Fruit fly (Drosophila melanogaster) whole organism, embryonic: Measurements from ENCODE around the gene CG32983.
A peak's percentile ranks its signal among the peaks of the same experiment; 100 is the strongest.

Experiments
- Awh ChIP-seq: fragments of 200-800 bp; sonication (Bioruptor generic); IDR thresholded peaks from 2 replicates; pipeline ENCODE4, ENCODE4 v1.3.6; 2022; ENCODE audit warnings: missing biosample characterization, missing genetic modification characterization
- BtbVII ChIP-seq: fragments of 200-800 bp; sonication (Bioruptor generic); optimal IDR thresholded peaks from 3 replicates; lab custom pipeline; 2017; ENCODE audit warnings: missing biosample characterization, mild to moderate bottlenecking, missing genetic modification characterization
- CG10366 ChIP-seq: fragments of 200-800 bp; sonication (Bioruptor generic); IDR thresholded peaks from 2 replicates; pipeline ENCODE4 v1.3.6; 2022; ENCODE audit warnings: missing biosample characterization, missing genetic modification characterization
- CG11504 ChIP-seq: fragments of 200-800 bp; sonication (Bioruptor generic); optimal IDR thresholded peaks from 3 replicates; lab custom pipeline; 2019; ENCODE audit warnings: missing biosample characterization, mild to moderate bottlenecking, missing genetic modification characterization, moderate library complexity
- CG11696 ChIP-seq: fragments of 200-800 bp; sonication (Bioruptor generic); IDR thresholded peaks from 2 replicates; pipeline ENCODE4 v1.3.6; 2022; ENCODE audit warnings: missing biosample characterization, missing genetic modification characterization
- CG11723 ChIP-seq: fragments of 200-800 bp; sonication (Bioruptor generic); optimal IDR thresholded peaks from 2 replicates; lab custom pipeline; 2017; ENCODE audit warnings: missing biosample characterization, mild to moderate bottlenecking, missing genetic modification characterization
- CG12391 ChIP-seq: fragments of 200-800 bp; sonication (Bioruptor generic); optimal IDR thresholded peaks from 3 replicates; lab custom pipeline; 2018; ENCODE audit warnings: missing biosample characterization, mild to moderate bottlenecking, missing genetic modification characterization, moderate library complexity
- CG12942 ChIP-seq: fragments of 200-800 bp; sonication (Bioruptor generic); optimal IDR thresholded peaks from 3 replicates; lab custom pipeline; 2016; ENCODE audit warnings: missing biosample characterization, missing genetic modification characterization
- CG13424 ChIP-seq: fragments of 200-800 bp; sonication (Bioruptor generic); optimal IDR thresholded peaks from 2 replicates; lab custom pipeline; 2019; ENCODE audit warnings: missing biosample characterization, mild to moderate bottlenecking, missing genetic modification characterization, moderate library complexity
- CG13894 ChIP-seq: fragments of 200-800 bp; sonication (Bioruptor generic); optimal IDR thresholded peaks from 3 replicates; lab custom pipeline; 2018; ENCODE audit warnings: missing biosample characterization, mild to moderate bottlenecking, missing genetic modification characterization, moderate library complexity
- CG1603 ChIP-seq: fragments of 200-800 bp; sonication (Bioruptor generic); optimal IDR thresholded peaks from 2 replicates; lab custom pipeline; 2019; ENCODE audit warnings: missing biosample characterization, mild to moderate bottlenecking, missing genetic modification characterization, moderate library complexity
- CG2120 ChIP-seq: fragments of 200-800 bp; sonication (Bioruptor generic); optimal IDR thresholded peaks from 3 replicates; lab custom pipeline; 2016; ENCODE audit warnings: missing biosample characterization, missing genetic modification characterization
- CG3065 ChIP-seq: fragments of 200-800 bp; sonication (Bioruptor generic); optimal IDR thresholded peaks from 2 replicates; lab custom pipeline; 2016; ENCODE audit warnings: missing biosample characterization, missing genetic modification characterization
- CG31224 ChIP-seq: fragments of 200-800 bp; sonication (Bioruptor generic); IDR thresholded peaks from 2 replicates; pipeline ENCODE4 v1.3.6; 2022; ENCODE audit warnings: missing biosample characterization, missing genetic modification characterization
- CG3281 ChIP-seq: fragments of 200-800 bp; sonication (Bioruptor generic); optimal IDR thresholded peaks from 3 replicates; lab custom pipeline; 2017; ENCODE audit warnings: missing biosample characterization, mild to moderate bottlenecking, missing genetic modification characterization
- CG34422 ChIP-seq: fragments of 200-800 bp; sonication (Bioruptor generic); IDR thresholded peaks from 3 replicates; pipeline ENCODE4 v1.3.6; 2022; ENCODE audit warnings: missing biosample characterization, missing genetic modification characterization
- CG6689 ChIP-seq: fragments of 200-800 bp; sonication (Bioruptor generic); IDR thresholded peaks from 2 replicates; pipeline ENCODE4 v1.3.6; 2022; ENCODE audit warnings: missing biosample characterization, missing genetic modification characterization
- CG8924 ChIP-seq: fragments of 200-800 bp; optimal IDR thresholded peaks from 3 replicates; lab custom pipeline; 2019; ENCODE audit warnings: missing biosample characterization, mild to moderate bottlenecking, missing genetic modification characterization, moderate library complexity
- CG9437 ChIP-seq: fragments of 200-800 bp; sonication (Bioruptor generic); optimal IDR thresholded peaks from 2 replicates; lab custom pipeline; 2018; ENCODE audit warnings: missing biosample characterization, mild to moderate bottlenecking, missing genetic modification characterization
- CG9817 ChIP-seq: fragments of 200-800 bp; sonication (Bioruptor generic); optimal IDR thresholded peaks from 2 replicates; lab custom pipeline; 2018; ENCODE audit warnings: missing biosample characterization, mild to moderate bottlenecking, missing genetic modification characterization, moderate library complexity
- Chrac-16 ChIP-seq: fragments of 200-800 bp; sonication (Bioruptor generic); optimal IDR thresholded peaks from 3 replicates; lab custom pipeline; 2016; ENCODE audit warnings: missing biosample characterization, missing genetic modification characterization
- Dll ChIP-seq: fragments of 200-800 bp; sonication (Bioruptor generic); IDR thresholded peaks from 4 replicates; pipeline ENCODE4 v1.3.6; 2022; ENCODE audit warnings: missing biosample characterization, missing genetic modification characterization; ENCODE audit not compliant: partially characterized antibody
- Doc2 ChIP-seq: fragments of 200-800 bp; sonication (Bioruptor generic); IDR thresholded peaks from 2 replicates; pipeline ENCODE4 v1.3.6; 2022; ENCODE audit warnings: missing biosample characterization, missing genetic modification characterization
- Dp ChIP-seq: fragments of 200-800 bp; sonication (Bioruptor generic); optimal IDR thresholded peaks from 2 replicates; lab custom pipeline; 2018; ENCODE audit warnings: missing biosample characterization, mild to moderate bottlenecking, missing genetic modification characterization, moderate library complexity
- Lpt ChIP-seq: fragments of >200 bp; optimal IDR thresholded peaks from 2 replicates; lab custom pipeline; 2018; ENCODE audit warnings: missing biosample characterization, missing genetic modification characterization
- Pdp1 ChIP-seq, 2 experiments: fragments of 200-800 bp; sonication (Bioruptor generic); optimal IDR thresholded peaks; 3 replicates each; lab custom pipeline; 2016; ENCODE audit warnings: missing biosample characterization in 2 of 2, missing genetic modification characterization in 2 of 2, mild to moderate bottlenecking in 1 of 2, moderate library complexity in 1 of 2
- Poxn ChIP-seq: fragments of 200-800 bp; sonication (Bioruptor generic); IDR thresholded peaks from 2 replicates; pipeline ENCODE4 v1.3.6; 2022; ENCODE audit warnings: missing biosample characterization, missing genetic modification characterization
- Rfx ChIP-seq: fragments of 200-800 bp; sonication (Bioruptor generic); IDR thresholded peaks from 2 replicates; pipeline ENCODE4 v1.3.6; 2022; ENCODE audit warnings: missing biosample characterization, missing genetic modification characterization
- Xrp1 ChIP-seq: fragments of 200-800 bp; sonication (Bioruptor generic); IDR thresholded peaks from 2 replicates; pipeline ENCODE4 v1.3.6; 2022; ENCODE audit warnings: missing biosample characterization, missing genetic modification characterization
- abd-A ChIP-seq: fragments of 200-800 bp; sonication (Bioruptor generic); optimal IDR thresholded peaks from 3 replicates; lab custom pipeline; 2019; ENCODE audit warnings: missing biosample characterization, mild to moderate bottlenecking, missing genetic modification characterization, moderate library complexity
- bbx ChIP-seq: fragments of 200-800 bp; sonication (Bioruptor generic); IDR thresholded peaks from 2 replicates; pipeline ENCODE4 v1.3.6; 2022; ENCODE audit warnings: missing biosample characterization, missing genetic modification characterization; ENCODE audit not compliant: partially characterized antibody
- chif ChIP-seq, 2 experiments: fragments of 200-800 bp; sonication (Bioruptor generic); optimal IDR thresholded peaks; 3 replicates each; lab custom pipeline; 2016; ENCODE audit warnings: missing biosample characterization in 2 of 2, missing genetic modification characterization in 2 of 2
- chn ChIP-seq: fragments of 200-800 bp; sonication (Bioruptor generic); optimal IDR thresholded peaks from 2 replicates; lab custom pipeline; 2016; ENCODE audit warnings: missing biosample characterization, missing genetic modification characterization
- ci ChIP-seq: fragments of 200-800 bp; sonication (Bioruptor generic); IDR thresholded peaks from 3 replicates; pipeline ENCODE4 v1.3.6; 2022; ENCODE audit warnings: missing biosample characterization, missing genetic modification characterization
- cwo ChIP-seq: fragments of 200-800 bp; sonication (Bioruptor generic); optimal IDR thresholded peaks from 3 replicates; lab custom pipeline; 2017; ENCODE audit warnings: missing biosample characterization, missing genetic modification characterization, mild to moderate bottlenecking, moderate library complexity, missing genetic modification reagents
- dan ChIP-seq: fragments of 200-800 bp; sonication (Bioruptor generic); IDR thresholded peaks from 2 replicates; pipeline ENCODE4 v1.3.6; 2022; ENCODE audit warnings: missing biosample characterization, missing genetic modification characterization
- dati ChIP-seq: fragments of 200-800 bp; sonication (Bioruptor generic); IDR thresholded peaks from 2 replicates; pipeline ENCODE4 v1.3.6; 2022; ENCODE audit warnings: missing biosample characterization, missing genetic modification characterization
- eve ChIP-seq, 2 experiments: fragments of >200 bp; optimal IDR thresholded peaks; 2 replicates each; lab custom pipeline; 2017; ENCODE audit warnings: missing biosample characterization in 2 of 2, missing genetic modification characterization in 2 of 2
- gro ChIP-seq: fragments of 200-800 bp; sonication (Bioruptor generic); optimal IDR thresholded peaks from 2 replicates; lab custom pipeline; 2016; ENCODE audit warnings: missing biosample characterization, missing genetic modification characterization
- her ChIP-seq: fragments of 200-800 bp; sonication (Bioruptor generic); optimal IDR thresholded peaks from 2 replicates; lab custom pipeline; 2016; ENCODE audit warnings: missing biosample characterization, missing genetic modification characterization
- jing ChIP-seq: fragments of 200-800 bp; sonication (Bioruptor generic); optimal IDR thresholded peaks from 2 replicates; lab custom pipeline; 2018; ENCODE audit warnings: missing biosample characterization, mild to moderate bottlenecking, missing genetic modification characterization
- jumu ChIP-seq: fragments of 200-800 bp; sonication (Bioruptor generic); optimal IDR thresholded peaks from 3 replicates; lab custom pipeline; 2016; ENCODE audit warnings: missing biosample characterization, missing genetic modification characterization
- pum ChIP-seq: fragments of 200-800 bp; sonication (Bioruptor generic); optimal IDR thresholded peaks from 2 replicates; lab custom pipeline; 2016; ENCODE audit warnings: missing biosample characterization, missing genetic modification characterization
- tgo ChIP-seq: fragments of 200-800 bp; sonication (Bioruptor generic); IDR thresholded peaks from 3 replicates; pipeline ENCODE4 v1.3.6; 2022; ENCODE audit warnings: missing biosample characterization, missing genetic modification characterization
- toy ChIP-seq: fragments of 200-800 bp; sonication (Bioruptor generic); IDR thresholded peaks from 2 replicates; pipeline ENCODE4 v1.3.6; 2022; ENCODE audit warnings: missing biosample characterization, missing genetic modification characterization

The CG32983 gene

DNA sequence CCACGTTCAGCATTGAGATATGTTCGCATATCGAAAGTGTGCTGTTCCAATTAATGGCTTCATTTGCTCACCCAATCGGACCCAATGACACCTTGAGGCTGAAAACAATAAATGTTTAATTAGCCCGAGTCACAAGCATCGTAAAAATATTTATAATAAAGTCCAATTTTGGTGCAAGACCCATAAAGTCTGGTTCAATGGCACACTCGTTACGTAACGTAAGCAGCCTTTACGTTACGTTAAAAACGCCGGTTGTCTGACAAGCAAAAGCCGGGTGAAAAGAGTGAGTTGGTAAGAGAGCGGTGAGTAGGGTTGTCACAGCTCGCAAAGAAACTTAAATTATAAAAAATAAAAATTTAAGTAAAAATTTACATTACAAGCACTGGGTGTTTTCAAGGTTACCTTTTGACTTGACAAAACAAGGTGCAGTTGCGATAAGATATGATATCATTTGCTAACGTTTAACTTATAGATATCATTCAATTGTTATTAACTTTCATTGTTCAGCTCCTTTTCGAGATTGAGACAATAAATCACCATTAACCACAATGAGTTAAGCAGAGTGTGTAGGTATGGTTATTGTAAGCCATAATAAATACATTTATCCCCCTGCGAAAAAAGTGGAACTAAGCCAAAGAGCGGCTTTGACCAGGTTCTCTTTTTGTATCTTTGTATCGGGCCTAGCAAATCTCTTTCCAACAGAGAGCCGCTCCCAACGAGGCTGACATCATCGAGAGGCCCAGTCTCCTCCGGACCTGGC, 32.5 kb downstream of the CG32983 start (continued):
- TF ChIP-seq Dll (GFP tag; lab: Robert Waterston, UW) (no peak), CG8924 (peak; percentile 34), Lpt (GFP tag; lab: Kevin White, UChicago) (no peak), pum (GFP tag; lab: Kevin White, UChicago) (no peak), CG13424 (peak; percentile 75), dati (no peak), dan (GFP tag; lab: Robert Waterston, UW) (no peak), bbx (no peak), CG9437 (GFP tag; lab: Kevin White, UChicago) (peak; percentile 97), her (GFP tag; lab: Kevin White, UChicago) (no peak), CG11696 (GFP tag; lab: Robert Waterston, UW) (no peak), gro (GFP tag; lab: Kevin White, UChicago) (no peak), cwo (GFP tag; lab: Kevin White, UChicago) (peak; percentile 33), CG2120 (peak; percentile 63), toy (no peak), CG1603 (tag; lab: Kevin White, UChicago) (peak; percentile 26), chif (GFP tag; optimal IDR thresholded peaks at IDR 0.05; lab: Kevin White, UChicago) (peak in 1 of 2 experiments; percentile 8), chn (no peak), Awh (GFP tag; lab: Robert Waterston, UW) (0 out of 2 replicates have a peak, but pooled peaks have one; percentile 19), CG11504 (peak; percentile 70), BtbVII (GFP tag; lab: Kevin White, UChicago) (peak; percentile 43), Poxn (GFP tag; lab: Robert Waterston, UW) (no peak), Dp (GFP tag; lab: Kevin White, UChicago) (no peak), CG13894 (tag; lab: Kevin White, UChicago) (no peak), Pdp1 (GFP tag; optimal IDR thresholded peaks at IDR 0.05; lab: Kevin White, UChicago) (peak in 1 of 2 experiments; percentile 76), Rfx (GFP tag; lab: Robert Waterston, UW) (peak; percentile 65), CG3281 (GFP tag; lab: Kevin White, UChicago) (peak; percentile 74), Chrac-16 (GFP tag; lab: Kevin White, UChicago) (peak; percentile 18), Doc2 (GFP tag; lab: Robert Waterston, UW) (no peak), CG9817 (peak; percentile 41), tgo (GFP tag; lab: Robert Waterston, UW) (peak; percentile 32; the same call in 2 of the 3 replicates), eve (GFP tag; optimal IDR thresholded peaks at IDR 0.05; lab: Kevin White, UChicago) (peak in 1 of 2 experiments; percentile 80), jumu (GFP tag; lab: Kevin White, UChicago) (no peak), CG11723 (no peak), CG6689 (no peak), CG12391 (tag; lab: Kevin White, UChicago) (peak; percentile 56), jing (GFP tag; lab: Kevin White, UChicago) (no peak), ci (GFP tag; lab: Robert Waterston, UW) (peak; percentile 44; the same call in 1 of the 3 replicates), CG12942 (GFP tag; lab: Kevin White, UChicago) (no peak), abd-A (no peak), Xrp1 (peak; percentile 37; the same call in 1 of the 2 replicates), CG31224 (GFP tag; lab: Robert Waterston, UW) (peak; percentile 21; the same call in 1 of the 2 replicates), CG34422 (GFP tag; lab: Robert Waterston, UW) (peak; percentile 22; the same call in 1 of the 3 replicates), CG3065 (GFP tag; lab: Kevin White, UChicago) (no peak), CG10366 (GFP tag; lab: Robert Waterston, UW) (no peak)
